Fruit fly (Drosophila melanogaster) whole organism, embryonic: ENCODE results near the gene CG42366.

Source experiments
- Adf1 ChIP-seq: fragments of 200-800 bp; sonication (Bioruptor generic); IDR thresholded peaks from 2 replicates; pipeline ENCODE4 v1.3.6; 2022; ENCODE audit warnings: missing biosample characterization, missing genetic modification characterization
- CG11456 ChIP-seq: fragments of 200-800 bp; sonication (Bioruptor generic); IDR thresholded peaks from 3 replicates; pipeline ENCODE4 v1.3.6; 2022; ENCODE audit warnings: missing biosample characterization, missing genetic modification characterization
- CG12071 ChIP-seq: fragments of 200-800 bp; sonication (Bioruptor generic); optimal IDR thresholded peaks from 3 replicates; lab custom pipeline; 2018; ENCODE audit warnings: missing biosample characterization, mild to moderate bottlenecking, missing genetic modification characterization
- CG14860 ChIP-seq: fragments of 200-800 bp; sonication (Bioruptor generic); IDR thresholded peaks from 3 replicates; pipeline ENCODE4 v1.3.6; 2022; ENCODE audit warnings: missing biosample characterization, missing genetic modification characterization; ENCODE audit not compliant: partially characterized antibody
- CG17385 ChIP-seq: fragments of 200-800 bp; sonication (Bioruptor generic); optimal IDR thresholded peaks from 3 replicates; lab custom pipeline; 2018; ENCODE audit warnings: missing biosample characterization, mild to moderate bottlenecking, missing genetic modification characterization
- CG18476 ChIP-seq: fragments of 200-800 bp; sonication (Bioruptor generic); optimal IDR thresholded peaks from 2 replicates; lab custom pipeline; 2016; ENCODE audit warnings: missing biosample characterization, mild to moderate bottlenecking, missing genetic modification characterization
- CG18599 ChIP-seq: fragments of 200-800 bp; sonication (Bioruptor generic); optimal IDR thresholded peaks from 3 replicates; lab custom pipeline; 2017; ENCODE audit warnings: missing biosample characterization, missing genetic modification characterization, mild to moderate bottlenecking, moderate library complexity, missing genetic modification reagents
- CG2202 ChIP-seq: fragments of 200-800 bp; sonication (Bioruptor generic); optimal IDR thresholded peaks from 2 replicates; lab custom pipeline; 2018; ENCODE audit warnings: missing biosample characterization, mild to moderate bottlenecking, missing genetic modification characterization
- CG31441 ChIP-seq: fragments of 200-800 bp; sonication (Bioruptor generic); IDR thresholded peaks from 2 replicates; pipeline ENCODE4 v1.3.6; 2022; ENCODE audit warnings: missing biosample characterization, missing genetic modification characterization
- CG32532 ChIP-seq: fragments of 200-800 bp; sonication (Bioruptor generic); IDR thresholded peaks from 2 replicates; pipeline ENCODE4 v1.3.6; 2022; ENCODE audit warnings: missing biosample characterization, missing genetic modification characterization
- CG3281 ChIP-seq: fragments of 200-800 bp; sonication (Bioruptor generic); optimal IDR thresholded peaks from 3 replicates; lab custom pipeline; 2017; ENCODE audit warnings: missing biosample characterization, mild to moderate bottlenecking, missing genetic modification characterization
- CG33213 ChIP-seq: fragments of 200-800 bp; sonication (Bioruptor generic); optimal IDR thresholded peaks from 3 replicates; lab custom pipeline; 2016; ENCODE audit warnings: missing biosample characterization, missing genetic modification characterization
- CG34422 ChIP-seq: fragments of 200-800 bp; sonication (Bioruptor generic); IDR thresholded peaks from 3 replicates; pipeline ENCODE4 v1.3.6; 2022; ENCODE audit warnings: missing biosample characterization, missing genetic modification characterization
- CG4282 ChIP-seq: fragments of 200-800 bp; sonication (Bioruptor generic); optimal IDR thresholded peaks from 2 replicates; lab custom pipeline; 2016; ENCODE audit warnings: missing biosample characterization, missing genetic modification characterization
- CG4617 ChIP-seq: fragments of 200-800 bp; sonication (Bioruptor generic); optimal IDR thresholded peaks from 3 replicates; lab custom pipeline; 2016; ENCODE audit warnings: missing biosample characterization, missing genetic modification characterization, borderline replicate concordance
- CG5245 ChIP-seq: fragments of 200-800 bp; sonication (Bioruptor generic); optimal IDR thresholded peaks from 3 replicates; lab custom pipeline; 2016; ENCODE audit warnings: missing biosample characterization, missing genetic modification characterization
- CG6683 ChIP-seq: fragments of 200-800 bp; sonication (Bioruptor generic); optimal IDR thresholded peaks from 2 replicates; lab custom pipeline; 2017; ENCODE audit warnings: missing biosample characterization, mild to moderate bottlenecking, missing genetic modification characterization, missing genetic modification reagents
- CG7357 ChIP-seq: fragments of 200-800 bp; sonication (Bioruptor generic); IDR thresholded peaks from 3 replicates; pipeline ENCODE4 v1.3.6; 2022; ENCODE audit warnings: missing biosample characterization, missing genetic modification characterization
- CG7839 ChIP-seq: fragments of 200-800 bp; sonication (Bioruptor generic); optimal IDR thresholded peaks from 3 replicates; lab custom pipeline; 2018; ENCODE audit warnings: missing biosample characterization, mild to moderate bottlenecking, missing genetic modification characterization, moderate library complexity
- CG7928 ChIP-seq: fragments of 200-800 bp; sonication (Bioruptor generic); optimal IDR thresholded peaks from 2 replicates; lab custom pipeline; 2017; ENCODE audit warnings: missing biosample characterization, mild to moderate bottlenecking, missing genetic modification characterization
- CG9817 ChIP-seq: fragments of 200-800 bp; sonication (Bioruptor generic); optimal IDR thresholded peaks from 2 replicates; lab custom pipeline; 2018; ENCODE audit warnings: missing biosample characterization, mild to moderate bottlenecking, missing genetic modification characterization, moderate library complexity
- CrebB ChIP-seq: fragments of 200-800 bp; sonication (Bioruptor generic); optimal IDR thresholded peaks from 3 replicates; lab custom pipeline; 2018; ENCODE audit warnings: missing biosample characterization, mild to moderate bottlenecking, missing genetic modification characterization
- D19A ChIP-seq: fragments of 200-800 bp; optimal IDR thresholded peaks from 3 replicates; lab custom pipeline; 2019; ENCODE audit warnings: missing biosample characterization, mild to moderate bottlenecking, missing genetic modification characterization, moderate library complexity
- Dip3 ChIP-seq: fragments of 200-800 bp; sonication (Bioruptor generic); optimal IDR thresholded peaks from 3 replicates; lab custom pipeline; 2016; ENCODE audit warnings: missing biosample characterization, missing genetic modification characterization
- Eip74EF ChIP-seq, 2 experiments: fragments of 200-800 bp in 1 of 2; fragments of >200 bp in 1 of 2; sonication (Bioruptor generic) in 1 of 2; optimal IDR thresholded peaks; 2 replicates each; lab custom pipeline; 2017 to 2019; ENCODE audit warnings: missing biosample characterization in 2 of 2, missing genetic modification characterization in 2 of 2, mild to moderate bottlenecking in 1 of 2, moderate library complexity in 1 of 2
- H2.0 ChIP-seq: fragments of 200-800 bp; sonication (Bioruptor generic); IDR thresholded peaks from 2 replicates; pipeline ENCODE4 v1.3.6; 2022; ENCODE audit warnings: missing biosample characterization, missing genetic modification characterization
- HLH54F ChIP-seq: fragments of 200-800 bp; sonication (Bioruptor generic); optimal IDR thresholded peaks from 3 replicates; lab custom pipeline; 2016; ENCODE audit warnings: missing biosample characterization, missing genetic modification characterization
- Hr51 ChIP-seq, 2 experiments: fragments of 200-800 bp; sonication (Bioruptor generic); optimal IDR thresholded peaks; 2 replicates in 1 of 2; 3 replicates in 1 of 2; lab custom pipeline; 2016 to 2018; ENCODE audit warnings: missing biosample characterization in 2 of 2, missing genetic modification characterization in 2 of 2, mild to moderate bottlenecking in 1 of 2, moderate library complexity in 1 of 2
- MBD-R2 ChIP-seq: fragments of 200-800 bp; sonication (Bioruptor generic); IDR thresholded peaks from 2 replicates; pipeline ENCODE4 v1.3.6; 2022; ENCODE audit warnings: missing biosample characterization, missing genetic modification characterization
- Ptx1 ChIP-seq: fragments of 200-800 bp; sonication (Bioruptor generic); IDR thresholded peaks from 2 replicates; pipeline ENCODE4 v1.3.6; 2022; ENCODE audit warnings: missing biosample characterization, missing genetic modification characterization
- Rfx ChIP-seq: fragments of 200-800 bp; sonication (Bioruptor generic); IDR thresholded peaks from 2 replicates; pipeline ENCODE4 v1.3.6; 2022; ENCODE audit warnings: missing biosample characterization, missing genetic modification characterization
- Six4 ChIP-seq: fragments of 200-800 bp; sonication (Bioruptor generic); optimal IDR thresholded peaks from 2 replicates; lab custom pipeline; 2016; ENCODE audit warnings: missing biosample characterization, missing genetic modification characterization
- Trl ChIP-seq, 3 experiments: fragments of >200 bp in 2 of 3; fragments of 200-800 bp in 1 of 3; sonication (Bioruptor generic) in 1 of 3; optimal IDR thresholded peaks; 2 replicates in 1 of 3; 3 replicates in 2 of 3; lab custom pipeline; 2016 to 2017; ENCODE audit warnings: missing biosample characterization in 1 of 3, missing genetic modification characterization in 1 of 3
- cas ChIP-seq: fragments of 200-800 bp; sonication (Bioruptor generic); IDR thresholded peaks from 2 replicates; pipeline ENCODE4 v1.3.6; 2022; ENCODE audit warnings: missing biosample characterization, missing genetic modification characterization
- cwo ChIP-seq: fragments of 200-800 bp; sonication (Bioruptor generic); optimal IDR thresholded peaks from 3 replicates; lab custom pipeline; 2017; ENCODE audit warnings: missing biosample characterization, missing genetic modification characterization, mild to moderate bottlenecking, moderate library complexity, missing genetic modification reagents
- dmrt11E ChIP-seq: fragments of 200-800 bp; sonication (Bioruptor generic); optimal IDR thresholded peaks from 3 replicates; lab custom pipeline; 2018; ENCODE audit warnings: missing biosample characterization, mild to moderate bottlenecking, missing genetic modification characterization, moderate library complexity
- fru ChIP-seq: fragments of >200 bp; optimal IDR thresholded peaks from 2 replicates; lab custom pipeline; 2017
- grau ChIP-seq: fragments of 200-800 bp; optimal IDR thresholded peaks from 3 replicates; lab custom pipeline; 2019; ENCODE audit warnings: missing biosample characterization, mild to moderate bottlenecking, missing genetic modification characterization, moderate library complexity
- ind ChIP-seq: fragments of 200-800 bp; sonication (Bioruptor generic); optimal IDR thresholded peaks from 3 replicates; lab custom pipeline; 2016; ENCODE audit warnings: missing biosample characterization, missing genetic modification characterization
- jumu ChIP-seq: fragments of 200-800 bp; sonication (Bioruptor generic); optimal IDR thresholded peaks from 3 replicates; lab custom pipeline; 2016; ENCODE audit warnings: missing biosample characterization, missing genetic modification characterization
- pnt ChIP-seq: fragments of 200-800 bp; sonication (Bioruptor generic); optimal IDR thresholded peaks from 3 replicates; lab custom pipeline; 2016; ENCODE audit warnings: missing biosample characterization, missing genetic modification characterization
- row ChIP-seq: fragments of 200-800 bp; sonication (Bioruptor generic); IDR thresholded peaks from 3 replicates; pipeline ENCODE4 v1.3.6; 2022; ENCODE audit warnings: missing biosample characterization, missing genetic modification characterization
- sens ChIP-seq: fragments of 200-800 bp; sonication (Bioruptor generic); peaks from one replicate; lab custom pipeline; 2016; ENCODE audit warnings: missing biosample characterization, missing genetic modification characterization
- sna ChIP-seq: fragments of 200-800 bp; sonication (Bioruptor generic); IDR thresholded peaks from 2 replicates; pipeline ENCODE4 v1.3.6; 2022; ENCODE audit warnings: missing biosample characterization, missing genetic modification characterization; ENCODE audit not compliant: partially characterized antibody
- ssp ChIP-seq: fragments of 200-800 bp; sonication (Bioruptor generic); IDR thresholded peaks from 2 replicates; pipeline ENCODE4 v1.3.6; 2022; ENCODE audit warnings: missing biosample characterization, missing genetic modification characterization
- stc ChIP-seq: fragments of 200-800 bp; sonication (Bioruptor generic); IDR thresholded peaks from 2 replicates; pipeline ENCODE4 v1.3.6; 2022; ENCODE audit warnings: missing biosample characterization, missing genetic modification characterization
- tna ChIP-seq: fragments of 200-800 bp; sonication (Bioruptor generic); IDR thresholded peaks from 2 replicates; pipeline ENCODE4 v1.3.6; 2022; ENCODE audit warnings: missing biosample characterization, missing genetic modification characterization; ENCODE audit not compliant: partially characterized antibody
- wdn ChIP-seq: fragments of 200-800 bp; sonication (Bioruptor generic); IDR thresholded peaks from 2 replicates; pipeline ENCODE4 v1.3.6; 2022; ENCODE audit warnings: missing biosample characterization, missing genetic modification characterization

The CG42366 gene

dm6 chr2L:9897296-9897695, 27.7 kb upstream of the CG42366 start, which contains the start of gene RpS2 (continued):
- TF ChIP-seq Eip74EF (GFP tag; optimal IDR thresholded peaks at IDR 0.05; lab: Kevin White, UChicago) (peak in 1 of 2 experiments; percentile 11), CG7357 (GFP tag; lab: Robert Waterston, UW) (no peak), stc (GFP tag; lab: Robert Waterston, UW) (no peak), Adf1 (GFP tag; lab: Robert Waterston, UW) (peak; percentile 40; the same call in 1 of the 2 replicates), wdn (GFP tag; lab: Robert Waterston, UW) (0 out of 2 replicates have a peak, but pooled peaks have one; percentile 33), Hr51 (GFP tag; optimal IDR thresholded peaks at IDR 0.05; lab: Kevin White, UChicago) (peak in 1 of 2 experiments; percentile 5), HLH54F (peak; percentile 13), CG34422 (GFP tag; lab: Robert Waterston, UW) (no peak; the same call in 2 of the 3 replicates), CG33213 (GFP tag; lab: Kevin White, UChicago) (peak; percentile 39), dmrt11E (tag; lab: Kevin White, UChicago) (peak; percentile 29), fru (lab: Kevin White, UChicago) (no peak), ind (GFP tag; lab: Kevin White, UChicago) (no peak)
- TF ChIP-seq, all 482 proteins: peak for 219

DNA sequence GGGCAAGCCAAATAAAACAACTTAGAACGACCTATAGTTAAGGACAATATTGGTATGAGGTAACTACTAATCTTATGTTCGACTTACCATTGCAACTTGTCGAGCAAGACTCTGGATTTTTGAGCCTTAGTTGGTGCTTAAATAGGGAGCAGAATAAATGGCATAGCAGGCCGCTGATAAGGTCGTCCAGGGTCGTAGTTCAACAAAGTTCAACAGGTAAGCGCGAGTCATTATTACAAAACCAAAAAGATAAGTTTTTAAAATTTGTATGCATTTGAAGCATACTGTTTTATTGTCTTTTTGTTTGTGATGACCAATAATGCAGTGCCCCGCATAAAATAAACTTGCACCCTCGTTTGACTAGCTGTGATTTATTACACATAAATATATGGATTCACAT, 21.9 kb upstream of the CG42366 start, which contains the start of gene Muc30E:
Gene Muc30E (minus strand): TSS at position 101 of the 400 bp plus-strand sequence.
- TF ChIP-seq pnt (GFP tag; lab: Kevin White, UChicago) (no peak), cwo (GFP tag; lab: Kevin White, UChicago) (no peak), cas (GFP tag; lab: Robert Waterston, UW) (no peak), H2.0 (no peak), sna (GFP tag; lab: Robert Waterston, UW) (no peak), CG7839 (tag; lab: Kevin White, UChicago) (no peak), CG7928 (GFP tag; lab: Kevin White, UChicago) (no peak), CG9817 (no peak), Dip3 (GFP tag; lab: Kevin White, UChicago) (no peak), Trl (optimal IDR thresholded peaks at IDR 0.05; lab: Kevin White, UChicago) (no peak), Trl (GFP tag; optimal IDR thresholded peaks at IDR 0.05; lab: Kevin White, UChicago) (no peak), MBD-R2 (GFP tag; lab: Robert Waterston, UW) (no peak), tna (GFP tag; lab: Robert Waterston, UW) (no peak), CG5245 (GFP tag; lab: Kevin White, UChicago) (no peak), sens (GFP tag; lab: Kevin White, UChicago) (no peak), CG14860 (GFP tag; lab: Robert Waterston, UW) (no peak), CG6683 (GFP tag; lab: Kevin White, UChicago) (no peak)

DNA sequence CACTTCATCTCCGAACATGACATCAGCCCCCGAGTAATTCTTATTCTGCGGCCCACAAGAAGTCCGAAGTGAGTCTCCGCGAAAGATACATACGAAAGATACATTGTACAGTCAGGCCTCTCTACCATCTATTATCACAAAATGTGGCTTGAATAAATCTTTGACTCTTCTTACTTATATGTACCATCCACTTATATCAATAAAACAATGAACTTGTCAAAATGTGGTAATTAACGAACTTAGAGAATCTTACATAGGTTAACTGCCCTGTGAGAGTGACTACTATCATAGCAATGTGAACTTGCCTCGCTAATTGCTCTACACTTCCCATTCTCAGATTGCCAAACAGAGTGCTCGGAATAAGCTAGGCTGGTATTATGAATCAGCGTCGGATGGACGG, 18.3 kb upstream of the CG42366 start:
- TF ChIP-seq CG18599 (GFP tag; lab: Kevin White, UChicago) (no peak), CG4282 (GFP tag; lab: Kevin White, UChicago) (no peak), row (peak; percentile 14; the same call in 1 of the 3 replicates), CG2202 (tag; lab: Kevin White, UChicago) (no peak), CG31441 (no peak), Rfx (GFP tag; lab: Robert Waterston, UW) (peak; percentile 33; the same call in 1 of the 2 replicates), CG32532 (peak; percentile 48; the same call in 1 of the 2 replicates), jumu (GFP tag; lab: Kevin White, UChicago) (no peak), CG12071 (GFP tag; lab: Kevin White, UChicago) (no peak), CG7928 (GFP tag; lab: Kevin White, UChicago) (no peak), D19A (tag; lab: Kevin White, UChicago) (no peak), Six4 (GFP tag; lab: Kevin White, UChicago) (no peak), ssp (GFP tag; lab: Robert Waterston, UW) (no peak), CG17385 (GFP tag; lab: Kevin White, UChicago) (no peak), grau (tag; lab: Kevin White, UChicago) (peak; percentile 17), Ptx1 (GFP tag; lab: Robert Waterston, UW) (0 out of 2 replicates have a peak, but pooled peaks have one; percentile 22), CG3281 (GFP tag; lab: Kevin White, UChicago) (no peak), CG11456 (GFP tag; lab: Robert Waterston, UW) (peak; percentile 55; the same call in 1 of the 3 replicates), CrebB (tag; lab: Kevin White, UChicago) (no peak), CG4617 (no peak), CG18476 (GFP tag; lab: Kevin White, UChicago) (no peak)
